Worm (Caenorhabditis elegans) whole organism, young adult: ENCODE results near the gene Y62H9A.2.

Source experiments
- F37B4.10 ChIP-seq: fragments of 200-800 bp; sonication (Bioruptor generic); IDR thresholded peaks from 2 replicates; pipeline ENCODE4 v1.3.6; 2022; ENCODE audit warnings: missing genetic modification characterization, missing compliant biosample characterization
- madf-10 ChIP-seq: sonication (generic microtip); optimal IDR thresholded peaks from 2 replicates; lab custom pipeline; 2016; ENCODE audit warnings: mild to moderate bottlenecking, missing genetic modification characterization, missing compliant biosample characterization
- snpc-3.4 ChIP-seq: sonication (generic microtip); optimal IDR thresholded peaks from 2 replicates; lab custom pipeline; 2017; ENCODE audit warnings: missing genetic modification characterization, mild to moderate bottlenecking, missing compliant biosample characterization, antibody characterized with exemption, moderate library complexity, missing genotype, missing genetic modification reagents
- snpc-4 ChIP-seq, 5 experiments: fragments of 150-350 bp in 1 of 5; sonication (generic microtip) in 4 of 5; optimal IDR thresholded peaks; 2 replicates each; lab custom pipeline; 2014 to 2018; ENCODE audit warnings: missing genetic modification characterization in 5 of 5, missing biosample characterization in 3 of 5, antibody characterized with exemption in 2 of 5, mild to moderate bottlenecking in 2 of 5, missing compliant biosample characterization in 2 of 5, missing genotype in 2 of 5, moderate library complexity in 2 of 5, missing genetic modification reagents in 1 of 5

- TF ChIP-seq snpc-4 (GFP tag; optimal IDR thresholded peaks at IDR 0.05; lab: Kevin White, UChicago) (no peak), snpc-4 (tag; optimal IDR thresholded peaks at IDR 0.05; lab: Kevin White, UChicago) (no peak), snpc-3.4 (tag; lab: Kevin White, UChicago) (no peak), F37B4.10 (GFP tag; lab: Robert Waterston, UW) (no peak), madf-10 (tag; lab: Kevin White, UChicago) (no peak)
These were observed 34.6 kb downstream of the Y62H9A.2 start, which contains the start of gene F54F7.2 for ce11 chrX:11843363-11843762.
